Fruit fly (Drosophila melanogaster): ENCODE measurements around the gene P5cr.

The P5cr gene

DNA sequence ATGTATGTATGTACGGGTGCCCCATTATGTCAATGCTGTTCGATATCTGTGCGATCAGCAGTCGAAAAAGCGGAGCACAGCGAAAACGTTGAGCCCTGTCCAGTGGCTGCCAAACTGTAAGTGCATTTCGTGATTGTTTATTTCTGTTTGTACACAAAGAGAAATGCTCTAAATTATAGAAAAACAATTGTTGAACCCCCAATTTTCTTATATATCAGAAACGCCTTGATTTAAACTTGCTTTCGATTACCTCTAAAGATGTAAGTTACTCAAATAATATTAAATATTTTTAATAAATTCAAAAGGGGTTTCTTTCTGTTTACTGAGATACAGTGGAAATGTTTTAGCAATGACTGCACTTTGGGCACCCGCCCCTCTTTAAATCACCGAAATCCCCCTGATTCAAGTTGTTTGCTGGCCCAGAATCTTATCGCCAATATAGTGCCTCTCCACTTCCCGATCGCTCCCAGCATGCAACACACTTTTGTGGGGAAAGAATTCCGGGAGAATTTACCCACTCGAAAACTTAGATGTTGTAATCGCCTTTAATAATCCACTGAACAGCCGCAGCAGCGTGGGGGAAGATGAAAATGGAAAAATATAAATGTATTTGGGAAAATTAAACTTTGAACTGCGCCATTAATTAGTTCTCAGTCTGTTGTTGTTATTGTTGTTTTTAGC, 13.8 kb upstream of the P5cr start:
- TF ChIP-seq Vsx2 (GFP tag; optimal IDR thresholded peaks at IDR 0.05; ENCODE audit: partially characterized antibody) (no peak), h (GFP tag; optimal IDR thresholded peaks at IDR 0.05) (peak; percentile 5), HLH106 (tag; optimal IDR thresholded peaks at IDR 0.05) (peak; percentile 46), foxo (GFP tag; optimal IDR thresholded peaks at IDR 0.05) (no peak), Sp1 (GFP tag; optimal IDR thresholded peaks at IDR 0.05) (peak; percentile 12), OdsH (GFP tag; optimal IDR thresholded peaks at IDR 0.05) (no peak), Myc (optimal IDR thresholded peaks at IDR 0.05) (no peak)

DNA sequence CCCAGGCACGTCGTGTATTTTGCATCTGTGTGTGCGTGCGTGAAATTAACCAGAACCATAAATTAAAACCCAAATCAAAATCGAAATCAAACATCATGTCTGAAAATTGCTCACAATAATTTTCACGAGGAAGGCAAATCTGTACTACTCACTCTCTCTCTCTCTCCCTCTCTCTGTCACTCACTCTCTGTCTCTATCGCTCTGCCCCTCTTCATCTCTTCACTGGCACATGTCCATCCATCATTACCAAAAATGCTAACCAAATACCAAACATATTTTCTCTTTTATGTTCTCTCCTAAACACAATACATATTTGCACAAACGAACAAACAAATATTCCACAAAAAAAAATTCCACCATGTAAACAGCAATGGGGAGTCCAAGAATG, 13.3 kb upstream of the P5cr start:
- TF ChIP-seq Mio (GFP tag; optimal IDR thresholded peaks at IDR 0.05) (no peak), dl (GFP tag; optimal IDR thresholded peaks at IDR 0.05; ENCODE audit: insufficient read depth in 1 of 2, partially characterized antibody in 2 of 2) (no peak), Abd-B (GFP tag; optimal IDR thresholded peaks at IDR 0.05) (no peak), HLH106 (tag; optimal IDR thresholded peaks at IDR 0.05) (no peak), OdsH (GFP tag; optimal IDR thresholded peaks at IDR 0.05) (no peak), foxo (GFP tag; optimal IDR thresholded peaks at IDR 0.05) (no peak), fru (GFP tag; optimal IDR thresholded peaks at IDR 0.05) (no peak), GATAd (GFP tag; optimal IDR thresholded peaks at IDR 0.05) (no peak), psq (GFP tag; optimal IDR thresholded peaks at IDR 0.05) (no peak), Sp1 (GFP tag; optimal IDR thresholded peaks at IDR 0.05) (no peak), Dif (GFP tag; optimal IDR thresholded peaks at IDR 0.05; ENCODE audit: partially characterized antibody) (no peak), Dfd (GFP tag; optimal IDR thresholded peaks at IDR 0.05) (no peak), dsf (GFP tag; optimal IDR thresholded peaks at IDR 0.05; ENCODE audit: borderline replicate concordance) (no peak), Hr83 (GFP tag; optimal IDR thresholded peaks at IDR 0.05; ENCODE audit: poor library complexity, severe bottlenecking) (no peak), N (GFP tag; optimal IDR thresholded peaks at IDR 0.05) (no peak), ey (GFP tag; optimal IDR thresholded peaks at IDR 0.05) (no peak), Myc (optimal IDR thresholded peaks at IDR 0.05) (no peak), CG32264 (GFP tag; optimal IDR thresholded peaks at IDR 0.05) (no peak), Hnf4 (GFP tag; optimal IDR thresholded peaks at IDR 0.05) (no peak), woc (GFP tag; optimal IDR thresholded peaks at IDR 0.05) (no peak)

DNA sequence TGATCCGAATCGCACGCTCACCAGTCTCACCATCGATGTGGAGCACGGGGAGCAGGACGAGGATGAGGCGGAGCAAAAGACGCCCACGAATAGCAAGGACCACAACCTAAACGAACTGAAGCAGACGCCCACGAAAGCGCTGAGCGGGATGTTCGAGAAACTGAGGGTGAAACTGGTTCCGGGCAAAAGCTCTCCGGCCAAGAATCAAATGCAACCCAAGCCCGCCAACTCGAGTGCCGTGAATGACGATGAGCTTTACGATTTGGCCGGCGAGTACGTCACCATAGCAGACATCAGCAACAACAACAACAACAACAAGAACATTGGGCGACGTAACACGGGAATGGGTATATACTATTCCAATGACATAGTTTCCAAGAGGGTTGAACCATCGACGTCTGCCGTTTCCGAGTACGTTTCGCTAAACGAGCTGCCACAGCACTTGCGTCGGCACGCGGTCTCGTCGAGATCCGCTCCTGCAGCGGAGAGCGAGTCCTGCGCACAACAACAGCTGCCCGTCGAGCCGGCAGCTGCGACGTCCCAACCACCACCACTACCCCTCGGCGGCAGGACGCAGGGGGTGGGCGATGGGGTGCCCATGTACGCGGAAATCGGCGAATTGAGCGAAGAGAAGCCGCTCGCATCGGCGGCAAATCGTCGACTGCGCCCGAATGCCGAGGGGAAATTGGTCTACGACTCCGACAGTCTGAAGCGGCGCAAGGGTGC, 11.2 kb upstream of the P5cr start:
- TF ChIP-seq Dif (GFP tag; optimal IDR thresholded peaks at IDR 0.05; ENCODE audit: partially characterized antibody), result no peak
- TF ChIP-seq dsf (GFP tag; optimal IDR thresholded peaks at IDR 0.05; ENCODE audit: borderline replicate concordance), result no peak
- TF ChIP-seq usp (GFP tag; optimal IDR thresholded peaks at IDR 0.05), result no peak

DNA sequence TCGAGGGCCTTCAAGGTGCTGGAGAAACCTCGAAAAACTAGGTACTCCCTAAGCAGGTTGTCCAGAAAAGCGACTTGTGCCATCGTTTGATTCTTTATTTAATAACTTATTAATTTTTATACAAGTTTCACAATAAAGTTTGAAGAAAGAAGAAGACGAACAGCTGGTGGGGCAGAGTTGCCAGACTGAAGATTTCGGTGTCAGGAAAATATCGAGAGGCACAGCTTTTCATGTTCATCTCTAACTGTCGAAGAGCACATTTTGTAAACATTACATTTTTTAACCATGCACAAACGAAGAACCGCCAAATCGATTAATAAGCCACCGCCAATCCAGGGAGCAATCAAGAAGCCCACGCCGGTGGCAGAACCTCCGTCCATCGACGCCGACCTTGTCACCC, 4.9 kb upstream of the P5cr start, which contains the start of the genes CG6005 and CG14286:
TSS of gene CG6005 (minus strand) at position 169 of the 400 bp plus-strand sequence.
TSS of gene CG14286 (plus strand) at position 231 of the 400 bp plus-strand sequence.
- TF ChIP-seq HLH106 (tag; optimal IDR thresholded peaks at IDR 0.05), result peak; percentile 17
- TF ChIP-seq jim (GFP tag; optimal IDR thresholded peaks at IDR 0.05), result no peak
- TF ChIP-seq fru (GFP tag; optimal IDR thresholded peaks at IDR 0.05), result peak; percentile 39
- no peak for TF ChIP-seq dl (GFP tag; optimal IDR thresholded peaks at IDR 0.05; ENCODE audit: insufficient read depth in 1 of 2, partially characterized antibody in 2 of 2)
- peak; percentile 2 for TF ChIP-seq Sp1 (GFP tag; optimal IDR thresholded peaks at IDR 0.05)
- no peak for TF ChIP-seq N (GFP tag; optimal IDR thresholded peaks at IDR 0.05)
- peak; percentile 73 for TF ChIP-seq Hr83 (GFP tag; optimal IDR thresholded peaks at IDR 0.05; ENCODE audit: poor library complexity, severe bottlenecking)
- no peak for TF ChIP-seq Vsx2 (GFP tag; optimal IDR thresholded peaks at IDR 0.05; ENCODE audit: partially characterized antibody)
- no peak for TF ChIP-seq Hnf4 (GFP tag; optimal IDR thresholded peaks at IDR 0.05)
- no peak for TF ChIP-seq lola (GFP tag; optimal IDR thresholded peaks at IDR 0.05)
- TF ChIP-seq Dif (GFP tag; optimal IDR thresholded peaks at IDR 0.05; ENCODE audit: partially characterized antibody), result no peak
- TF ChIP-seq Abd-B (GFP tag; optimal IDR thresholded peaks at IDR 0.05), result no peak
- no peak for TF ChIP-seq Mio (GFP tag; optimal IDR thresholded peaks at IDR 0.05)
- peak; percentile 26 for TF ChIP-seq psq (GFP tag; optimal IDR thresholded peaks at IDR 0.05)
- TF ChIP-seq Myc (optimal IDR thresholded peaks at IDR 0.05), result no peak
- peak; percentile 41 for TF ChIP-seq sv (GFP tag; optimal IDR thresholded peaks at IDR 0.05)
- no peak for TF ChIP-seq CG32264 (GFP tag; optimal IDR thresholded peaks at IDR 0.05)
- no peak for TF ChIP-seq GATAd (GFP tag; optimal IDR thresholded peaks at IDR 0.05)
- TF ChIP-seq woc (GFP tag; optimal IDR thresholded peaks at IDR 0.05), result no peak
- TF ChIP-seq dsf (GFP tag; optimal IDR thresholded peaks at IDR 0.05; ENCODE audit: borderline replicate concordance), result no peak
- TF ChIP-seq Hr78 (GFP tag; optimal IDR thresholded peaks at IDR 0.05), result no peak
- peak; percentile 46 for TF ChIP-seq br (GFP tag; optimal IDR thresholded peaks at IDR 0.05)
- TF ChIP-seq rgr (GFP tag; optimal IDR thresholded peaks at IDR 0.05), result peak; percentile 66
- no peak for TF ChIP-seq Rel (GFP tag; optimal IDR thresholded peaks at IDR 0.05)
- TF ChIP-seq Rel (tag; optimal IDR thresholded peaks at IDR 0.05), result no peak
- TF ChIP-seq CG9705 (GFP tag; optimal IDR thresholded peaks at IDR 0.05), result no peak
- TF ChIP-seq Jra (GFP tag; optimal IDR thresholded peaks at IDR 0.05), result no peak
- TF ChIP-seq brk (GFP tag; optimal IDR thresholded peaks at IDR 0.05), result no peak
- peak; percentile 47 for TF ChIP-seq OdsH (GFP tag; optimal IDR thresholded peaks at IDR 0.05)
- no peak for TF ChIP-seq CrebA (GFP tag; optimal IDR thresholded peaks at IDR 0.05; ENCODE audit: borderline replicate concordance)
- no peak for TF ChIP-seq dmrt93B (GFP tag; optimal IDR thresholded peaks at IDR 0.05)
- no peak for TF ChIP-seq Dfd (GFP tag; optimal IDR thresholded peaks at IDR 0.05)
- TF ChIP-seq usp (GFP tag; optimal IDR thresholded peaks at IDR 0.05), result no peak
- peak in 1 of 2 experiments; percentile 67 for TF ChIP-seq foxo (GFP tag; optimal IDR thresholded peaks at IDR 0.05)
- peak; percentile 49 for TF ChIP-seq h (GFP tag; optimal IDR thresholded peaks at IDR 0.05)
- TF ChIP-seq sage (GFP tag; optimal IDR thresholded peaks at IDR 0.05), result no peak
- no peak for TF ChIP-seq tai (GFP tag; optimal IDR thresholded peaks at IDR 0.05)

Data from whole organism, wandering third instar larva.